Worm (Caenorhabditis elegans) whole organism, late embryonic: ENCODE measurements around the gene F56A8.5.

Experiments
- Y22D7AL.16 ChIP-seq: sonication (generic microtip); optimal IDR thresholded peaks from 2 replicates; lab custom pipeline; 2016; ENCODE audit warnings: missing genetic modification characterization, missing compliant biosample characterization
- ama-1 ChIP-seq: fragments of 150-350 bp; optimal IDR thresholded peaks from 2 replicates; lab custom pipeline; 2014
- ceh-24 ChIP-seq: sonication (generic microtip); optimal IDR thresholded peaks from 2 replicates; lab custom pipeline; 2016; ENCODE audit warnings: mild to moderate bottlenecking, missing genetic modification characterization, missing compliant biosample characterization
- fkh-10 ChIP-seq: fragments of 150-350 bp; optimal IDR thresholded peaks from 2 replicates; lab custom pipeline; 2014; ENCODE audit warnings: missing biosample characterization, missing genetic modification reagents, missing genetic modification characterization
- hlh-13 ChIP-seq: fragments of 200-800 bp; sonication (Bioruptor generic); optimal IDR thresholded peaks from 2 replicates; lab custom pipeline; 2018; ENCODE audit warnings: mild to moderate bottlenecking, missing genetic modification characterization, missing compliant biosample characterization
- ref-2 ChIP-seq: sonication (generic microtip); optimal IDR thresholded peaks from 2 replicates; lab custom pipeline; 2016; ENCODE audit warnings: missing genetic modification characterization, missing compliant biosample characterization
- sdc-2 ChIP-seq: sonication (generic microtip); optimal IDR thresholded peaks from 2 replicates; lab custom pipeline; 2016; ENCODE audit warnings: missing genotype, missing genetic modification characterization, missing compliant biosample characterization
- zip-5 ChIP-seq: sonication (generic microtip); optimal IDR thresholded peaks from 2 replicates; lab custom pipeline; 2016; ENCODE audit warnings: missing genetic modification characterization, missing compliant biosample characterization

DNA sequence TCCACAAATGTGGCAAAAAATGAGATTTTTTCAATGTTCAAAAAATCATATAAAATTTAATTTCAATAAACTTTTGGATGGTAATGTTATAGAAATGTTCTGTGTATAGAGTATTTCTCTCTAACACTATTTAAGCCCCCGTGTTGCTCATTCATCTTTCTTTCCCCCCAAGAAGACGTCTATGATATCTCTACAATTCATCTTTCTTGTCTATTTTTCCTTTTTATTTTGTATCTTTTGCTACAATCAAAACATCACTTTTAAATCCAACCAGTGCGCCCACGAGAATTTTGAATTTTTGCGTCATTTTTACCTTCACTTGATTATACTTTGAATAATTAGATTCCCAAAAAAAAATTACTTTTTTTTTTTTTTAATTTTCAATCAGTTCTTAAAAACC, 7.1 kb downstream of the F56A8.5 start:
- TF ChIP-seq zip-5 (tag; lab: Kevin White, UChicago) = no peak
- TF ChIP-seq Y22D7AL.16 (tag; lab: Kevin White, UChicago) = no peak
- TF ChIP-seq sdc-2 = no peak
- TF ChIP-seq fkh-10 (GFP tag; lab: Kevin White, UChicago) = no peak
- TF ChIP-seq ceh-24 (tag; lab: Kevin White, UChicago) = no peak
- no peak for TF ChIP-seq hlh-13
- TF ChIP-seq ama-1 (lab: Kevin White, UChicago) = no peak
- TF ChIP-seq ref-2 = no peak
